Worm (Caenorhabditis elegans) whole organism, late embryonic: ENCODE results near the gene str-180.

Experiments
- C08G9.2 ChIP-seq: sonication (generic microtip); optimal IDR thresholded peaks from 2 replicates; lab custom pipeline; 2016; ENCODE audit warnings: mild to moderate bottlenecking, missing genetic modification characterization, moderate library complexity, missing compliant biosample characterization
- T23F11.4 ChIP-seq: fragments of 200-800 bp; sonication (Bioruptor generic); optimal IDR thresholded peaks from 2 replicates; lab custom pipeline; 2018; ENCODE audit warnings: mild to moderate bottlenecking, missing genetic modification characterization, missing compliant biosample characterization
- ahr-1 ChIP-seq: sonication (generic microtip); optimal IDR thresholded peaks from 2 replicates; lab custom pipeline; 2016; ENCODE audit warnings: missing genetic modification characterization, missing compliant biosample characterization
- ceh-18 ChIP-seq: sonication (generic microtip); optimal IDR thresholded peaks from 2 replicates; lab custom pipeline; 2016; ENCODE audit warnings: missing genetic modification characterization, missing compliant biosample characterization
- ceh-2 ChIP-seq: sonication (generic microtip); optimal IDR thresholded peaks from 2 replicates; lab custom pipeline; 2016; ENCODE audit warnings: missing genotype, missing genetic modification characterization, missing compliant biosample characterization
- ceh-30 ChIP-seq: fragments of 150-350 bp; optimal IDR thresholded peaks from 2 replicates; lab custom pipeline; 2014; ENCODE audit warnings: missing biosample characterization, missing genetic modification characterization
- ceh-31 ChIP-seq: sonication (generic microtip); optimal IDR thresholded peaks from 2 replicates; lab custom pipeline; 2016; ENCODE audit warnings: missing genetic modification characterization, missing compliant biosample characterization
- ceh-45 ChIP-seq: fragments of 200-800 bp; sonication (Bioruptor generic); IDR thresholded peaks from 2 replicates; pipeline ENCODE4 v1.3.6; 2022; ENCODE audit warnings: missing genetic modification reagents, missing genetic modification characterization, missing compliant biosample characterization
- ceh-6 ChIP-seq: fragments of 200-800 bp; sonication (Bioruptor generic); optimal IDR thresholded peaks from 2 replicates; lab custom pipeline; 2018; ENCODE audit warnings: mild to moderate bottlenecking, missing genetic modification characterization, missing compliant biosample characterization
- ceh-9 ChIP-seq: sonication (generic microtip); optimal IDR thresholded peaks from 2 replicates; lab custom pipeline; 2016; ENCODE audit warnings: mild to moderate bottlenecking, missing genetic modification characterization, inconsistent platforms, missing compliant biosample characterization
- elt-2 ChIP-seq: sonication (generic microtip); optimal IDR thresholded peaks from 2 replicates; lab custom pipeline; 2016; ENCODE audit warnings: missing genetic modification reagents, missing genetic modification characterization, missing compliant biosample characterization
- elt-4 ChIP-seq: sonication (generic microtip); optimal IDR thresholded peaks from 2 replicates; lab custom pipeline; 2016; ENCODE audit warnings: missing genetic modification characterization, missing compliant biosample characterization
- ets-4 ChIP-seq: sonication (generic microtip); optimal IDR thresholded peaks from 2 replicates; lab custom pipeline; 2016; ENCODE audit warnings: missing genetic modification characterization, missing compliant biosample characterization
- eyg-1 ChIP-seq: sonication (generic microtip); optimal IDR thresholded peaks from 2 replicates; lab custom pipeline; 2016; ENCODE audit warnings: missing genotype, missing genetic modification characterization, missing compliant biosample characterization
- fax-1 ChIP-seq: sonication (generic microtip); optimal IDR thresholded peaks from 2 replicates; lab custom pipeline; 2016; ENCODE audit warnings: missing genotype, missing genetic modification characterization, missing compliant biosample characterization
- hlh-13 ChIP-seq: fragments of 200-800 bp; sonication (Bioruptor generic); optimal IDR thresholded peaks from 2 replicates; lab custom pipeline; 2018; ENCODE audit warnings: mild to moderate bottlenecking, missing genetic modification characterization, missing compliant biosample characterization
- hlh-30 ChIP-seq: sonication (generic microtip); optimal IDR thresholded peaks from 2 replicates; lab custom pipeline; 2017; ENCODE audit warnings: antibody characterized with exemption, missing genetic modification characterization, missing compliant biosample characterization; ENCODE audit not compliant: insufficient read depth
- lim-6 ChIP-seq: sonication (generic microtip); optimal IDR thresholded peaks from 2 replicates; lab custom pipeline; 2016; ENCODE audit warnings: missing genetic modification characterization, missing compliant biosample characterization
- lin-11 ChIP-seq: fragments of 200-800 bp; sonication (Bioruptor generic); optimal IDR thresholded peaks from 2 replicates; lab custom pipeline; 2018; ENCODE audit warnings: mild to moderate bottlenecking, missing genetic modification characterization, missing compliant biosample characterization
- madf-2 ChIP-seq: sonication (generic microtip); optimal IDR thresholded peaks from 2 replicates; lab custom pipeline; 2017; ENCODE audit warnings: missing genetic modification characterization, missing compliant biosample characterization
- mec-3 ChIP-seq: sonication (generic microtip); optimal IDR thresholded peaks from 2 replicates; lab custom pipeline; 2016; ENCODE audit warnings: borderline replicate concordance, missing genetic modification characterization, missing compliant biosample characterization
- nhr-11 ChIP-seq: fragments of 150-350 bp; optimal IDR thresholded peaks from 2 replicates; lab custom pipeline; 2014; ENCODE audit warnings: missing biosample characterization, missing genetic modification characterization
- npax-4 ChIP-seq: sonication (generic microtip); optimal IDR thresholded peaks from 2 replicates; lab custom pipeline; 2016; ENCODE audit warnings: missing genetic modification characterization, missing compliant biosample characterization
- pag-3 ChIP-seq: sonication (generic microtip); optimal IDR thresholded peaks from 2 replicates; lab custom pipeline; 2016; ENCODE audit warnings: missing compliant biosample characterization, missing genetic modification characterization, borderline replicate concordance
- pha-2 ChIP-seq: sonication (generic microtip); optimal IDR thresholded peaks from 2 replicates; lab custom pipeline; 2017; ENCODE audit warnings: mild to moderate bottlenecking, missing genetic modification characterization, missing compliant biosample characterization
- pha-4 ChIP-seq: fragments of 150-350 bp; optimal IDR thresholded peaks from 2 replicates; lab custom pipeline; 2018; ENCODE audit warnings: missing biosample characterization, missing genetic modification reagents, missing genetic modification characterization
- pqm-1 ChIP-seq: sonication (generic microtip); optimal IDR thresholded peaks from 2 replicates; lab custom pipeline; 2016; ENCODE audit warnings: missing genetic modification characterization, missing compliant biosample characterization
- ref-2 ChIP-seq: sonication (generic microtip); optimal IDR thresholded peaks from 2 replicates; lab custom pipeline; 2016; ENCODE audit warnings: missing genetic modification characterization, missing compliant biosample characterization
- rnt-1 ChIP-seq: sonication (generic microtip); optimal IDR thresholded peaks from 2 replicates; lab custom pipeline; 2016; ENCODE audit warnings: missing genetic modification characterization, missing compliant biosample characterization
- sdc-2 ChIP-seq: sonication (generic microtip); optimal IDR thresholded peaks from 2 replicates; lab custom pipeline; 2016; ENCODE audit warnings: missing genotype, missing genetic modification characterization, missing compliant biosample characterization
- sox-2 ChIP-seq: fragments of 200-800 bp; sonication (Bioruptor generic); IDR thresholded peaks from 2 replicates; pipeline ENCODE4 v1.3.6; 2022; ENCODE audit warnings: missing genetic modification reagents, missing genetic modification characterization, missing compliant biosample characterization
- sox-4 ChIP-seq: sonication (generic microtip); optimal IDR thresholded peaks from 2 replicates; lab custom pipeline; 2017; ENCODE audit warnings: mild to moderate bottlenecking, missing genetic modification characterization, inconsistent platforms, missing compliant biosample characterization
- tbx-7 ChIP-seq: sonication (generic microtip); optimal IDR thresholded peaks from 2 replicates; lab custom pipeline; 2016; ENCODE audit warnings: missing genotype, missing genetic modification characterization, missing compliant biosample characterization
- ttx-3 ChIP-seq: sonication (generic microtip); optimal IDR thresholded peaks from 2 replicates; lab custom pipeline; 2016; ENCODE audit warnings: missing genetic modification reagents, missing genetic modification characterization, missing compliant biosample characterization
- unc-3 ChIP-seq, 2 experiments: fragments of 200-800 bp in 1 of 2; sonication (Bioruptor generic) in 1 of 2; sonication (generic microtip) in 1 of 2; conservative IDR thresholded peaks in 1 of 2; optimal IDR thresholded peaks in 1 of 2; 2 replicates each; pipeline versions ENCODE4 v1.3.6 to Lab custom; 2016 to 2022; ENCODE audit warnings: missing compliant biosample characterization in 2 of 2, missing genetic modification characterization in 2 of 2, missing genetic modification reagents in 1 of 2
- unc-55 ChIP-seq: sonication (generic microtip); optimal IDR thresholded peaks from 2 replicates; lab custom pipeline; 2017; ENCODE audit warnings: missing biosample characterization, missing genetic modification reagents, missing genetic modification characterization
- ztf-16 ChIP-seq: sonication (generic microtip); optimal IDR thresholded peaks from 2 replicates; lab custom pipeline; 2017; ENCODE audit warnings: missing genetic modification characterization, missing compliant biosample characterization

Gene str-180

DNA sequence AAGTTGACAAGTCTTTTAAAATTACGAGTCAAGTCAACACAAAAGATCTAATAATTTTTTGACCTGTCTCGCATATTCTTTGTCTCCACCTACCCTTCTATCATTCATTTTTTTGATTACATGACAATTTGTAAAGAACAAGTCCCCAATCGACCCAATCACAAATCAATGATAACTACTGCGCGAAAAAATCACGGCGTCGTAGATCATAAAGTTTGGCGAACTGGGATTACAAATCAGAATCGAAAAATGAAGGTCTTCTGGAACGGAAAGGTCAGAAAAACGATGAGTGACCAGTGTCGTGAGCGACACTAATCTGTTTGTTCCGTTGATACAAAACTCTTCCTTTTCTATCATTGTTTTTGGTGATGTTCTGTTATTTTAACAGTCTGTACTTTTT lies 21.4 kb upstream of the str-180 start:
- TF ChIP-seq ahr-1 (tag; lab: Kevin White, UChicago): no peak
- TF ChIP-seq ceh-31: no peak
- no peak for TF ChIP-seq eyg-1
- no peak for TF ChIP-seq ceh-9
- TF ChIP-seq npax-4 (tag; lab: Kevin White, UChicago): no peak
- TF ChIP-seq nhr-11: no peak
- no peak for TF ChIP-seq lin-11

DNA sequence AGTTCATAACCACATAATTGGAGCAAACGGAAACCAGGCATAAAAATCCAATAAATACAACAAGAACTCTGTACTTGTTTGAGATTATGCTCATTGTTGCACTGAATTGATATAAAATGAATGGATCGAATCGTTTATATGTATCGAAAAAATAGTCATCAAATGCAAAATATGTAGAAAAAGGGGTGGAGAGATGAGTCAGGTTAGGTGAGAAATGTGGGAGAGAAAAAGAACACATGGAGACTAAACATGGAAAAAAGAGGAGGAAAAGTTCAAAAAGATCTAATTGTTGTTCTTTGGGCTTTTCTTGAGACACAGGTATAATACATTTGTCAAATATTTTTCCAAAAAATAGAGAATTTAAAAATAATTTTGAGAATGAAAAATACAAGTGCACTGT lies 19.8 kb upstream of the str-180 start, which contains the start of gene K11G9.5:
K11G9.5 (minus strand) TSS at position 101 of the 400 bp plus-strand sequence.
- TF ChIP-seq ztf-16 (no peak), C08G9.2 (tag; lab: Kevin White, UChicago) (no peak), unc-3 (GFP tag; conservative IDR thresholded peaks at IDR 0.05; lab: Robert Waterston, UW) (no peak), unc-3 (tag; optimal IDR thresholded peaks at IDR 0.05; lab: Kevin White, UChicago) (no peak), elt-4 (tag; lab: Kevin White, UChicago) (no peak), ceh-18 (tag; lab: Kevin White, UChicago) (no peak), madf-2 (no peak), ceh-30 (tag; lab: Kevin White, UChicago) (no peak), T23F11.4 (GFP tag; lab: Kevin White, UChicago) (no peak), ets-4 (tag; lab: Kevin White, UChicago) (no peak), pag-3 (tag; lab: Kevin White, UChicago) (no peak), sdc-2 (tag; lab: Kevin White, UChicago) (no peak), ttx-3 (tag; lab: Kevin White, UChicago) (no peak), unc-55 (GFP tag; lab: Kevin White, UChicago) (no peak), hlh-13 (no peak), sox-2 (GFP tag; lab: Robert Waterston, UW) (no peak), elt-2 (tag; lab: Kevin White, UChicago) (no peak), hlh-30 (tag; lab: Kevin White, UChicago) (no peak)

DNA sequence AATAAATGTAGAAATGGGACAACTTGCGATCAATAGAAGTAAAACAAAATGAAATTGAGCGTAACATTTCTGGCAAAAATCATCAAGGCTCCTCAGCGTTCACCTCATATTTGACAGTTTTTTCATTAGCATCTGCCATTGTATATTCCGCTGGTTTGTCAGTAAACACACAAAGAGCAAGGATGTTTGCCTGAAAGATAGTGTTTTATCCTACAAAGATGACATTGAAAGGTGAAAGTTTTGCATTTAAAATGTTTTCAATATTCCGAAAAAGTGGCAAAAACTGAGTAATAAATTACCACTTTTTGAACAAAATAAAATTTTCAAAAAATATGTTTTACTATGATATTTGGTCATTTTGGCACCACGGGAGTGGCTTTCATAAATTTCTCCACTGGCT lies 17.3 kb upstream of the str-180 start:
- TF ChIP-seq ztf-16: no peak
- TF ChIP-seq sox-4 (tag; lab: Kevin White, UChicago): no peak
- no peak for TF ChIP-seq pqm-1 (tag; lab: Kevin White, UChicago)
- no peak for TF ChIP-seq C08G9.2 (tag; lab: Kevin White, UChicago)
- TF ChIP-seq elt-2 (tag; lab: Kevin White, UChicago): no peak
- TF ChIP-seq pha-2 (tag; lab: Kevin White, UChicago): no peak
- no peak for TF ChIP-seq mec-3 (tag; lab: Kevin White, UChicago)
- TF ChIP-seq tbx-7: no peak
- TF ChIP-seq ref-2 (tag; lab: Kevin White, UChicago): no peak
- no peak for TF ChIP-seq fax-1
- TF ChIP-seq ceh-9: no peak
- no peak for TF ChIP-seq ceh-2 (tag; lab: Kevin White, UChicago)
- no peak for TF ChIP-seq T23F11.4 (GFP tag; lab: Kevin White, UChicago)
- no peak for TF ChIP-seq rnt-1 (tag; lab: Kevin White, UChicago)
- no peak for TF ChIP-seq madf-2
- no peak for TF ChIP-seq hlh-30 (tag; lab: Kevin White, UChicago)

DNA sequence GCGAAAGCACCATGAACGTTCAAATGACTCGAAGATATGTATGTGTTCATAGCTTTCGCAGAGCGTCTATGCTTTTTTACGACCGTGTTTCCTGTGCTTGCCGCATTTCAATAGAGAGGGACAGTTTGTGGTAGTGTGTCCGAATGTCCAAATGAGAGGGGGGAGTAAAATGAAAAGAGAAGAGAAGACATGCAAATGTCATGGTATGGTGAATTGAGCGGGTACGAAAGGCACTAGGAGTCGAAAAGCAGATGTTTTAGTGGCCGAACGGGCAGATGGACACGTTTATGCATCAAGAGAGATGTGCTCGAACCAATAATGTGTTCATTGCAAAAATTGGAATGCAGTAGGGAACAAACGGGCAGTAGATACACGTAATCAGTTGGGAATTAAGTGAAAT lies 16.9 kb upstream of the str-180 start:
- TF ChIP-seq rnt-1 (tag; lab: Kevin White, UChicago): no peak
- no peak for TF ChIP-seq ahr-1 (tag; lab: Kevin White, UChicago)
- no peak for TF ChIP-seq pqm-1 (tag; lab: Kevin White, UChicago)
- TF ChIP-seq pha-4 (tag; lab: Kevin White, UChicago): no peak
- no peak for TF ChIP-seq eyg-1
- TF ChIP-seq ceh-6 (GFP tag; lab: Kevin White, UChicago): no peak
- TF ChIP-seq ref-2 (tag; lab: Kevin White, UChicago): no peak
- no peak for TF ChIP-seq ceh-45 (GFP tag; lab: Robert Waterston, UW)
- TF ChIP-seq lim-6 (tag; lab: Kevin White, UChicago): no peak
- no peak for TF ChIP-seq fax-1
